Worm (Caenorhabditis elegans): ENCODE measurements around the gene rpc-25.

ce11 chrV:10238665-10239064, 32.3 kb upstream of the rpc-25 start, which contains the start of gene fubl-1:
- TF ChIP-seq sox-4 (tag; optimal IDR thresholded peaks at IDR 0.05) (no peak), rnt-1 (tag; optimal IDR thresholded peaks at IDR 0.05) (no peak), nhr-11 (tag; optimal IDR thresholded peaks at IDR 0.05) (no peak), ama-1 (optimal IDR thresholded peaks at IDR 0.05) (no peak), pqm-1 (tag; optimal IDR thresholded peaks at IDR 0.05) (no peak), fkh-10 (GFP tag; optimal IDR thresholded peaks at IDR 0.05) (no peak), pha-2 (tag; optimal IDR thresholded peaks at IDR 0.05) (no peak), lin-11 (tag; optimal IDR thresholded peaks at IDR 0.05) (no peak), hlh-13 (GFP tag; optimal IDR thresholded peaks at IDR 0.05) (no peak), elt-4 (tag; optimal IDR thresholded peaks at IDR 0.05) (no peak), dmd-4 (tag; optimal IDR thresholded peaks at IDR 0.05; ENCODE audit: borderline replicate concordance) (no peak), ceh-2 (tag; optimal IDR thresholded peaks at IDR 0.05) (no peak)
